Worm (Caenorhabditis elegans) whole organism, L3 larva: ENCODE results near the gene Y116A8C.29.
"Not testable (repeated sequence)": the region's sequence is repeated elsewhere in the genome, so short reads cannot be mapped to it uniquely, and the experiment has no call there.

Source experiments
- R02D3.7 ChIP-seq: fragments of 150-350 bp; optimal IDR thresholded peaks from 2 replicates; lab custom pipeline; 2014; ENCODE audit warnings: missing biosample characterization, missing genetic modification characterization
- ZK546.5 ChIP-seq: sonication (generic microtip); optimal IDR thresholded peaks from 2 replicates; lab custom pipeline; 2017; ENCODE audit warnings: missing biosample characterization, missing genetic modification characterization
- aly-2 ChIP-seq: fragments of 150-350 bp; optimal IDR thresholded peaks from 2 replicates; lab custom pipeline; 2014; ENCODE audit warnings: missing biosample characterization, missing genetic modification characterization
- ama-1 ChIP-seq: fragments of 150-350 bp; optimal IDR thresholded peaks from 2 replicates; lab custom pipeline; 2018
- ceh-16 ChIP-seq: sonication (generic microtip); optimal IDR thresholded peaks from 2 replicates; lab custom pipeline; 2017; ENCODE audit warnings: missing biosample characterization, missing genetic modification characterization
- ceh-28 ChIP-seq: fragments of 150-350 bp; optimal IDR thresholded peaks from 2 replicates; lab custom pipeline; 2014; ENCODE audit warnings: missing biosample characterization, missing genetic modification reagents, missing genetic modification characterization
- ceh-9 ChIP-seq: sonication (generic microtip); optimal IDR thresholded peaks from 2 replicates; lab custom pipeline; 2018; ENCODE audit warnings: missing biosample characterization, missing genetic modification characterization
- egl-5 ChIP-seq: fragments of 150-350 bp; optimal IDR thresholded peaks from 2 replicates; lab custom pipeline; 2017; ENCODE audit warnings: missing biosample characterization, missing genetic modification reagents, missing genetic modification characterization, inconsistent platforms
- elt-2 ChIP-seq: sonication (generic microtip); optimal IDR thresholded peaks from 2 replicates; lab custom pipeline; 2016; ENCODE audit warnings: missing genetic modification reagents, mild to moderate bottlenecking, missing genetic modification characterization, missing compliant biosample characterization
- elt-3 ChIP-seq, 3 experiments: fragments of 150-350 bp in 1 of 3; sonication (generic microtip) in 2 of 3; optimal IDR thresholded peaks; 2 replicates in 2 of 3; 4 replicates in 1 of 3; lab custom pipeline; 2014 to 2017; ENCODE audit warnings: missing biosample characterization in 3 of 3, missing genetic modification characterization in 3 of 3
- eor-1 ChIP-seq, 2 experiments: fragments of 150-350 bp; optimal IDR thresholded peaks; 2 replicates each; lab custom pipeline; 2014 to 2018; ENCODE audit warnings: missing biosample characterization in 2 of 2, missing genetic modification characterization in 2 of 2
- fkh-10 ChIP-seq: sonication (generic microtip); optimal IDR thresholded peaks from 2 replicates; lab custom pipeline; 2017; ENCODE audit warnings: missing biosample characterization, missing genetic modification reagents, missing genetic modification characterization
- fos-1 ChIP-seq: fragments of 150-350 bp; optimal IDR thresholded peaks from 2 replicates; lab custom pipeline; 2014; ENCODE audit warnings: missing biosample characterization, missing genetic modification characterization
- jun-1 ChIP-seq: fragments of 150-350 bp; optimal IDR thresholded peaks from 2 replicates; lab custom pipeline; 2014; ENCODE audit warnings: missing biosample characterization, missing genetic modification reagents, missing genetic modification characterization
- lin-15B ChIP-seq: fragments of 150-350 bp; optimal IDR thresholded peaks from 2 replicates; lab custom pipeline; 2014; ENCODE audit warnings: missing biosample characterization, missing genetic modification characterization
- lin-39 ChIP-seq: fragments of 150-350 bp; optimal IDR thresholded peaks from 2 replicates; lab custom pipeline; 2018; ENCODE audit warnings: missing biosample characterization, missing genetic modification reagents, missing genetic modification characterization
- lsy-12 ChIP-seq: sonication (generic microtip); optimal IDR thresholded peaks from 2 replicates; lab custom pipeline; 2016; ENCODE audit warnings: mild to moderate bottlenecking, missing genetic modification characterization, missing compliant biosample characterization
- mdl-1 ChIP-seq: fragments of 150-350 bp; optimal IDR thresholded peaks from 2 replicates; lab custom pipeline; 2014; ENCODE audit warnings: missing biosample characterization, missing genetic modification characterization
- mml-1 ChIP-seq: fragments of 150-350 bp; sonication (generic microtip); optimal IDR thresholded peaks from 3 replicates; lab custom pipeline; 2014; ENCODE audit warnings: missing biosample characterization, missing genetic modification characterization
- nfya-1 ChIP-seq: sonication (generic microtip); optimal IDR thresholded peaks from 2 replicates; lab custom pipeline; 2017; ENCODE audit warnings: missing genetic modification characterization, mild to moderate bottlenecking, missing compliant biosample characterization, antibody characterized with exemption, moderate library complexity; ENCODE audit not compliant: insufficient read depth
- nhr-11 ChIP-seq: fragments of 150-350 bp; optimal IDR thresholded peaks from 2 replicates; lab custom pipeline; 2014; ENCODE audit warnings: missing biosample characterization, missing genetic modification characterization
- nhr-12 ChIP-seq: fragments of 150-350 bp; optimal IDR thresholded peaks from 2 replicates; lab custom pipeline; 2014; ENCODE audit warnings: missing biosample characterization, missing genetic modification characterization
- nhr-237 ChIP-seq: fragments of 150-350 bp; optimal IDR thresholded peaks from 2 replicates; lab custom pipeline; 2014; ENCODE audit warnings: missing biosample characterization, missing genetic modification characterization
- nhr-28 ChIP-seq: fragments of 150-350 bp; optimal IDR thresholded peaks from 2 replicates; lab custom pipeline; 2014; ENCODE audit warnings: missing biosample characterization, missing genetic modification characterization
- nhr-43 ChIP-seq: sonication (generic microtip); optimal IDR thresholded peaks from 2 replicates; lab custom pipeline; 2016; ENCODE audit warnings: mild to moderate bottlenecking, missing genetic modification characterization, missing compliant biosample characterization; ENCODE audit not compliant: poor library complexity, severe bottlenecking
- nhr-67 ChIP-seq: fragments of 150-350 bp; optimal IDR thresholded peaks from 2 replicates; lab custom pipeline; 2014; ENCODE audit warnings: missing biosample characterization, missing genetic modification characterization
- nhr-77 ChIP-seq: fragments of 150-350 bp; optimal IDR thresholded peaks from 2 replicates; lab custom pipeline; 2014; ENCODE audit warnings: missing biosample characterization, missing genetic modification characterization
- pha-4 ChIP-seq: fragments of 150-350 bp; optimal IDR thresholded peaks from 2 replicates; lab custom pipeline; 2014; ENCODE audit warnings: missing biosample characterization, missing genetic modification reagents, missing genetic modification characterization
- skn-1 ChIP-seq: fragments of 150-350 bp; optimal IDR thresholded peaks from 2 replicates; lab custom pipeline; 2014; ENCODE audit warnings: missing biosample characterization, missing genetic modification characterization
- snpc-4 ChIP-seq: fragments of 150-350 bp; optimal IDR thresholded peaks from 2 replicates; lab custom pipeline; 2014; ENCODE audit warnings: missing biosample characterization, missing genetic modification characterization
- tbx-2 ChIP-seq: sonication (generic microtip); optimal IDR thresholded peaks from 2 replicates; lab custom pipeline; 2016; ENCODE audit warnings: mild to moderate bottlenecking, missing genetic modification characterization, missing compliant biosample characterization
- zag-1 ChIP-seq: fragments of 150-350 bp; optimal IDR thresholded peaks from 2 replicates; lab custom pipeline; 2014; ENCODE audit warnings: missing biosample characterization, missing genetic modification characterization

The Y116A8C.29 gene

ce11 chrIV:17093701-17094100 lies at the start of gene Y116A8C.29:
TSS of gene Y116A8C.29 (plus strand) at chrIV:17094028.
- TF ChIP-seq pha-4 (tag; lab: Kevin White, UChicago) (peak; percentile 91), R02D3.7 (tag; lab: Kevin White, UChicago) (no peak)
- TF ChIP-seq, all 47 proteins: peak for 1

- TF ChIP-seq ceh-9 (tag; lab: Kevin White, UChicago) (no peak), snpc-4 (tag; lab: Kevin White, UChicago) (no peak), fos-1 (tag; lab: Kevin White, UChicago) (no peak)
Measured at ce11 chrIV:17045691-17046090, 48.1 kb upstream of the Y116A8C.29 start, which contains the start of gene clec-195. TSS of gene clec-195 (minus strand) at chrIV:17045791.

- TF ChIP-seq nhr-28 (no peak), tbx-2 (tag; lab: Kevin White, UChicago) (no peak), mml-1 (tag; lab: Kevin White, UChicago) (no peak), zag-1 (tag; lab: Kevin White, UChicago) (no peak), nhr-67 (no peak), ama-1 (lab: Kevin White, UChicago) (no peak), skn-1 (tag; lab: Kevin White, UChicago) (no peak), aly-2 (tag; lab: Kevin White, UChicago) (no peak), eor-1 (tag; optimal IDR thresholded peaks at IDR 0.05; lab: Kevin White, UChicago) (no peak), nhr-11 (tag; lab: Kevin White, UChicago) (no peak), lin-15B (tag; lab: Kevin White, UChicago) (no peak), nhr-43 (no peak), nhr-237 (no peak), lsy-12 (no peak), fkh-10 (GFP tag; lab: Kevin White, UChicago) (no peak), jun-1 (tag; lab: Kevin White, UChicago) (no peak)
- TF ChIP-seq, all 47 proteins: peak for 0
Measured at ce11 chrIV:17048257-17048656, 45.6 kb upstream of the Y116A8C.29 start, which contains the start of gene athp-3. TSS of gene athp-3 (minus strand) at chrIV:17048357.

- TF ChIP-seq elt-3 (tag; optimal IDR thresholded peaks at IDR 0.05; lab: Kevin White, UChicago): no peak
- no peak for TF ChIP-seq mdl-1 (tag; lab: Kevin White, UChicago)
- TF ChIP-seq fkh-10 (GFP tag; lab: Kevin White, UChicago): no peak
- TF ChIP-seq nhr-28: no peak
- TF ChIP-seq nhr-67: no peak
Measured at ce11 chrIV:17053261-17053660, 40.6 kb upstream of the Y116A8C.29 start, which contains the start of gene Y116A8C.23. TSS of gene Y116A8C.23 (plus strand) at chrIV:17053561.

ce11 chrIV:17058036-17058435 lies 35.8 kb upstream of the Y116A8C.29 start, which contains the start of gene Y116A8C.44:
TSS of gene Y116A8C.44 (minus strand) at chrIV:17058136.
- TF ChIP-seq eor-1 (tag; optimal IDR thresholded peaks at IDR 0.05; lab: Kevin White, UChicago) (no peak), nhr-77 (tag; lab: Kevin White, UChicago) (no peak), ceh-16 (no peak), ceh-9 (tag; lab: Kevin White, UChicago) (no peak), elt-2 (no peak), egl-5 (tag; lab: Kevin White, UChicago) (no peak), aly-2 (tag; lab: Kevin White, UChicago) (no peak), lin-39 (no peak), nhr-12 (no peak), ceh-28 (tag; lab: Kevin White, UChicago) (no peak), nfya-1 (no peak), nhr-43 (no peak), nhr-28 (no peak), ama-1 (lab: Kevin White, UChicago) (no peak), jun-1 (tag; lab: Kevin White, UChicago) (no peak), pha-4 (tag; lab: Kevin White, UChicago) (no peak), mdl-1 (tag; lab: Kevin White, UChicago) (no peak), ZK546.5 (tag; lab: Kevin White, UChicago) (no peak)

ce11 chrIV:17063700-17064099 lies 30.1 kb upstream of the Y116A8C.29 start, which contains the start of gene Y116A8C.467:
TSS of gene Y116A8C.467 (minus strand) at chrIV:17063800.
- TF ChIP-seq pha-4, lin-15B, skn-1 (tag; lab: Kevin White, UChicago): not testable (repeated sequence)
- TF ChIP-seq, all 47 proteins: peak for 0; not testable (repeated sequence) for 47
